Fruit fly (Drosophila melanogaster): ENCODE measurements around the gene CG43880.

DNA sequence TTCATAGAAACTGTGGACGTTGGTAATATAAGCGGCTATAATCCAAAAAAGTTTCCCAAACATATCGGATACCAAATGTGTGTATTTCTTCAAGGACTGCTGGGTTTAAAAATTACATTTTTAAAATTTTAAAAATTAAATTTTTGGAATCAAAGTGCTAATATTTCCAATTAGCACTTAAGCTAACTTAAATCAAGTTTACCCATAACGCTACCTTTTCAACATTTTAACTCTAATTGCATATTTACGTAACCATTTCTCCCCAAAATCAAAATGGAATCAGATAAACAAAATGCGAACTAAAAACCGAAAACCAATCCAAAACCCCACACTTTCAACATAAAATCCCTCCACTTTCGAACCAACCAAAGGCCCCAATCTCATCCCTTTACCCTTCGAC, at the start of gene CG43880:
- TF ChIP-seq bab1 (GFP tag; optimal IDR thresholded peaks at IDR 0.05), result no peak
- no peak for TF ChIP-seq CG7101 (tag; optimal IDR thresholded peaks at IDR 0.05)
- TF ChIP-seq CG7045 (GFP tag; optimal IDR thresholded peaks at IDR 0.05), result no peak
- TF ChIP-seq tj (GFP tag; optimal IDR thresholded peaks at IDR 0.05), result no peak
- TF ChIP-seq ovo (GFP tag; optimal IDR thresholded peaks at IDR 0.05), result no peak
- TF ChIP-seq kay (GFP tag; ENCODE audit: borderline replicate concordance), result no peak
- TF ChIP-seq CG5204 (GFP tag; optimal IDR thresholded peaks at IDR 0.05), result no peak
- no peak for TF ChIP-seq Mnt (GFP tag; optimal IDR thresholded peaks at IDR 0.05)
- TF ChIP-seq cic (GFP tag; optimal IDR thresholded peaks at IDR 0.05), result no peak
- TF ChIP-seq pad (GFP tag; optimal IDR thresholded peaks at IDR 0.05), result no peak
- no peak for TF ChIP-seq CG1620 (GFP tag; optimal IDR thresholded peaks at IDR 0.05)
- TF ChIP-seq Hr96 (GFP tag; optimal IDR thresholded peaks at IDR 0.05), result no peak
- TF ChIP-seq toe (GFP tag; optimal IDR thresholded peaks at IDR 0.05), result no peak
- TF ChIP-seq CG12768 (GFP tag; optimal IDR thresholded peaks at IDR 0.05), result no peak

Measured in whole organism, adult.